Fruit fly (Drosophila melanogaster): ENCODE measurements around the gene PolA2.

The PolA2 gene

dm6 chr3R:27283645-27284044, 44.7 kb downstream of the PolA2 start, which contains the start of gene CG3368 (continued):
- 0 out of 2 replicates have a peak, but pooled peaks have one; percentile 16 for TF ChIP-seq crol (GFP tag; IDR thresholded peaks at IDR 0.05)
- no peak for TF ChIP-seq Nf-YB (GFP tag; optimal IDR thresholded peaks at IDR 0.05)
- peak; percentile 28 for TF ChIP-seq CG8478 (optimal IDR thresholded peaks at IDR 0.05)
- TF ChIP-seq bowl (GFP tag; IDR thresholded peaks at IDR 0.05): no peak
- no peak for TF ChIP-seq hth (optimal IDR thresholded peaks at IDR 0.05)
- no peak for TF ChIP-seq danr (GFP tag; IDR thresholded peaks at IDR 0.05)
- TF ChIP-seq CG34422 (GFP tag; IDR thresholded peaks at IDR 0.05): peak; percentile 30; the same call in 1 of the 3 replicates
- peak; percentile 30; the same call in 1 of the 2 replicates for TF ChIP-seq hbn (GFP tag; IDR thresholded peaks at IDR 0.05; ENCODE audit: partially characterized antibody)
- TF ChIP-seq CG3726 (GFP tag; IDR thresholded peaks at IDR 0.05): no peak
- TF ChIP-seq grn (GFP tag; optimal IDR thresholded peaks at IDR 0.05): no peak
- no peak for TF ChIP-seq CG11696 (GFP tag; IDR thresholded peaks at IDR 0.05)
- no peak for TF ChIP-seq jumu (GFP tag; optimal IDR thresholded peaks at IDR 0.05)
- no peak for TF ChIP-seq CG1792 (GFP tag; optimal IDR thresholded peaks at IDR 0.05)
- no peak for TF ChIP-seq insv (GFP tag; optimal IDR thresholded peaks at IDR 0.05)
- TF ChIP-seq Sry-δ (GFP tag; optimal IDR thresholded peaks at IDR 0.05): peak; percentile 34
- no peak for TF ChIP-seq HmgZ (tag; optimal IDR thresholded peaks at IDR 0.05)
- no peak for TF ChIP-seq trh (GFP tag; optimal IDR thresholded peaks at IDR 0.05)
- peak; percentile 30 for TF ChIP-seq CG13894 (tag; optimal IDR thresholded peaks at IDR 0.05)
- TF ChIP-seq sug (tag; optimal IDR thresholded peaks at IDR 0.05): peak; percentile 13
- TF ChIP-seq Deaf1 (tag; optimal IDR thresholded peaks at IDR 0.05): no peak
- TF ChIP-seq sim (GFP tag; IDR thresholded peaks at IDR 0.05): no peak
- no peak for TF ChIP-seq CG17802 (tag; optimal IDR thresholded peaks at IDR 0.05)
- no peak for TF ChIP-seq esg (GFP tag; conservative IDR thresholded peaks at IDR 0.05)
- TF ChIP-seq HHEX (GFP tag; optimal IDR thresholded peaks at IDR 0.05): no peak
- TF ChIP-seq Opbp (GFP tag; IDR thresholded peaks at IDR 0.05; ENCODE audit: partially characterized antibody): peak; percentile 75; the same call in 2 of the 3 replicates
- peak; percentile 74 for TF ChIP-seq CG14860 (GFP tag; IDR thresholded peaks at IDR 0.05; ENCODE audit: partially characterized antibody)
- no peak for TF ChIP-seq CG17829 (tag; optimal IDR thresholded peaks at IDR 0.05)
- peak; percentile 73 for TF ChIP-seq Myb (GFP tag; optimal IDR thresholded peaks at IDR 0.05)
- no peak for TF ChIP-seq nau (GFP tag; optimal IDR thresholded peaks at IDR 0.05)
- no peak for TF ChIP-seq CG11560 (tag; IDR thresholded peaks at IDR 0.05)
- no peak for TF ChIP-seq CG18619 (GFP tag; optimal IDR thresholded peaks at IDR 0.05)
- TF ChIP-seq CG10959 (GFP tag; IDR thresholded peaks at IDR 0.05): no peak
- TF ChIP-seq Sox100B (GFP tag; optimal IDR thresholded peaks at IDR 0.05): no peak
- TF ChIP-seq CG9609 (GFP tag; optimal IDR thresholded peaks at IDR 0.05): no peak
- peak; percentile 71 for TF ChIP-seq CG13287 (GFP tag; IDR thresholded peaks at IDR 0.05; ENCODE audit: partially characterized antibody)
- TF ChIP-seq sisA (GFP tag; IDR thresholded peaks at IDR 0.05): no peak
- peak; percentile 66 for TF ChIP-seq E2f2 (GFP tag; IDR thresholded peaks at IDR 0.05)
- no peak for TF ChIP-seq lov (optimal IDR thresholded peaks at IDR 0.05)
- TF ChIP-seq lov (GFP tag; IDR thresholded peaks at IDR 0.05): no peak
- TF ChIP-seq Kr (GFP tag; optimal IDR thresholded peaks at IDR 0.05): no peak
- TF ChIP-seq Hr51 (GFP tag; optimal IDR thresholded peaks at IDR 0.05): no peak
- no peak for TF ChIP-seq CG12299 (tag; optimal IDR thresholded peaks at IDR 0.05)
- TF ChIP-seq gce (GFP tag; IDR thresholded peaks at IDR 0.05): no peak
- TF ChIP-seq onecut (GFP tag; IDR thresholded peaks at IDR 0.05): no peak
- TF ChIP-seq CG17568 (GFP tag; optimal IDR thresholded peaks at IDR 0.05): no peak
- no peak for TF ChIP-seq Ravus (GFP tag; IDR thresholded peaks at IDR 0.05)
- no peak for TF ChIP-seq repo (GFP tag; optimal IDR thresholded peaks at IDR 0.05)
- no peak for TF ChIP-seq aop (GFP tag; IDR thresholded peaks at IDR 0.05)
- TF ChIP-seq Eip74EF (GFP tag; optimal IDR thresholded peaks at IDR 0.05): no peak
- TF ChIP-seq cas (GFP tag; IDR thresholded peaks at IDR 0.05): no peak
- TF ChIP-seq CG2202 (tag; optimal IDR thresholded peaks at IDR 0.05): no peak
- no peak for TF ChIP-seq Optix (GFP tag; IDR thresholded peaks at IDR 0.05)
- TF ChIP-seq Dref (GFP tag; IDR thresholded peaks at IDR 0.05): peak; percentile 85

Measured in whole organism, embryonic.